Fruit fly (Drosophila melanogaster) whole organism, embryonic: ENCODE data around the gene Cda5.

Experiments
- Awh ChIP-seq: fragments of 200-800 bp; sonication (Bioruptor generic); IDR thresholded peaks from 2 replicates; pipeline ENCODE4, ENCODE4 v1.3.6; 2022; ENCODE audit warnings: missing biosample characterization, missing genetic modification characterization
- CG10321 ChIP-seq: fragments of 200-800 bp; sonication (Bioruptor generic); IDR thresholded peaks from 2 replicates; pipeline ENCODE4 v1.3.6; 2022; ENCODE audit warnings: missing biosample characterization, missing genetic modification characterization
- CG10565 ChIP-seq: fragments of 200-800 bp; sonication (Bioruptor generic); optimal IDR thresholded peaks from 3 replicates; lab custom pipeline; 2016; ENCODE audit warnings: missing biosample characterization, mild to moderate bottlenecking, missing genetic modification characterization
- CG10979 ChIP-seq: fragments of 200-800 bp; sonication (Bioruptor generic); optimal IDR thresholded peaks from 2 replicates; lab custom pipeline; 2018; ENCODE audit warnings: missing biosample characterization, mild to moderate bottlenecking, missing genetic modification characterization, moderate library complexity
- CG11398 ChIP-seq: fragments of 200-800 bp; sonication (Bioruptor generic); optimal IDR thresholded peaks from 2 replicates; lab custom pipeline; 2016; ENCODE audit warnings: missing biosample characterization, missing genetic modification characterization
- CG12769 ChIP-seq: fragments of 200-800 bp; sonication (Bioruptor generic); optimal IDR thresholded peaks from 2 replicates; lab custom pipeline; 2019; ENCODE audit warnings: missing biosample characterization, mild to moderate bottlenecking, missing genetic modification characterization, moderate library complexity
- CG13894 ChIP-seq: fragments of 200-800 bp; sonication (Bioruptor generic); optimal IDR thresholded peaks from 3 replicates; lab custom pipeline; 2018; ENCODE audit warnings: missing biosample characterization, mild to moderate bottlenecking, missing genetic modification characterization, moderate library complexity
- CG15011 ChIP-seq: fragments of 200-800 bp; sonication (Bioruptor generic); optimal IDR thresholded peaks from 3 replicates; lab custom pipeline; 2018; ENCODE audit warnings: missing biosample characterization, mild to moderate bottlenecking, missing genetic modification characterization
- CG15073 ChIP-seq: fragments of 200-800 bp; sonication (Bioruptor generic); optimal IDR thresholded peaks from 2 replicates; lab custom pipeline; 2016; ENCODE audit warnings: missing biosample characterization, missing genetic modification characterization
- CG1529 ChIP-seq: fragments of 200-800 bp; sonication (Bioruptor generic); optimal IDR thresholded peaks from 3 replicates; lab custom pipeline; 2018; ENCODE audit warnings: missing biosample characterization, missing genetic modification characterization
- CG15479 ChIP-seq: fragments of 200-800 bp; sonication (Bioruptor generic); optimal IDR thresholded peaks from 3 replicates; lab custom pipeline; 2019; ENCODE audit warnings: missing biosample characterization, mild to moderate bottlenecking, missing genetic modification characterization, moderate library complexity
- CG17361 ChIP-seq: fragments of 200-800 bp; sonication (Bioruptor generic); IDR thresholded peaks from 3 replicates; pipeline ENCODE4 v1.3.6; 2022; ENCODE audit warnings: missing biosample characterization, missing genetic modification characterization
- CG2678 ChIP-seq: fragments of 200-800 bp; sonication (Bioruptor generic); optimal IDR thresholded peaks from 3 replicates; lab custom pipeline; 2019; ENCODE audit warnings: missing biosample characterization, mild to moderate bottlenecking, missing genetic modification characterization, moderate library complexity
- CG30403 ChIP-seq: fragments of 200-800 bp; sonication (Bioruptor generic); optimal IDR thresholded peaks from 3 replicates; lab custom pipeline; 2016; ENCODE audit warnings: missing biosample characterization, missing genetic modification characterization
- CG3281 ChIP-seq: fragments of 200-800 bp; sonication (Bioruptor generic); optimal IDR thresholded peaks from 3 replicates; lab custom pipeline; 2017; ENCODE audit warnings: missing biosample characterization, mild to moderate bottlenecking, missing genetic modification characterization
- CG34376 ChIP-seq: fragments of 200-800 bp; sonication (Bioruptor generic); optimal IDR thresholded peaks from 2 replicates; lab custom pipeline; 2018; ENCODE audit warnings: missing biosample characterization, mild to moderate bottlenecking, missing genetic modification characterization
- CG6765 ChIP-seq: fragments of 200-800 bp; sonication (Bioruptor generic); optimal IDR thresholded peaks from 3 replicates; lab custom pipeline; 2017; ENCODE audit warnings: missing biosample characterization, mild to moderate bottlenecking, missing genetic modification characterization
- CG7786 ChIP-seq: fragments of 200-800 bp; sonication (Bioruptor generic); optimal IDR thresholded peaks from 2 replicates; lab custom pipeline; 2016; ENCODE audit warnings: missing biosample characterization, missing genetic modification characterization
- CG7928 ChIP-seq: fragments of 200-800 bp; sonication (Bioruptor generic); optimal IDR thresholded peaks from 2 replicates; lab custom pipeline; 2017; ENCODE audit warnings: missing biosample characterization, mild to moderate bottlenecking, missing genetic modification characterization
- CG8290 ChIP-seq, 3 experiments: fragments of 200-800 bp; sonication (Bioruptor generic); optimal IDR thresholded peaks; 2 replicates each; lab custom pipeline; 2016 to 2019; ENCODE audit warnings: missing biosample characterization in 3 of 3, missing genetic modification characterization in 3 of 3, mild to moderate bottlenecking in 2 of 3, moderate library complexity in 1 of 3
- CG9215 ChIP-seq: fragments of 200-800 bp; sonication (Bioruptor generic); IDR thresholded peaks from 2 replicates; pipeline ENCODE4 v1.3.6; 2022; ENCODE audit warnings: missing biosample characterization, missing genetic modification characterization
- CHES-1-like ChIP-seq: fragments of 200-800 bp; sonication (Bioruptor generic); optimal IDR thresholded peaks from 2 replicates; lab custom pipeline; 2016; ENCODE audit warnings: missing biosample characterization, missing genetic modification characterization
- CoRest ChIP-seq: fragments of 200-800 bp; sonication (Bioruptor generic); optimal IDR thresholded peaks from 3 replicates; lab custom pipeline; 2018; ENCODE audit warnings: missing biosample characterization, mild to moderate bottlenecking, missing genetic modification characterization, moderate library complexity
- Dad ChIP-seq: fragments of 200-800 bp; sonication (Bioruptor generic); optimal IDR thresholded peaks from 3 replicates; lab custom pipeline; 2016; ENCODE audit warnings: missing biosample characterization, missing genetic modification characterization
- Dbx ChIP-seq: fragments of 200-800 bp; sonication (Bioruptor generic); IDR thresholded peaks from 3 replicates; pipeline ENCODE4 v1.3.6; 2022; ENCODE audit warnings: missing biosample characterization, missing genetic modification characterization
- Doc2 ChIP-seq: fragments of 200-800 bp; sonication (Bioruptor generic); IDR thresholded peaks from 2 replicates; pipeline ENCODE4 v1.3.6; 2022; ENCODE audit warnings: missing biosample characterization, missing genetic modification characterization
- HLH4C ChIP-seq: fragments of 200-800 bp; sonication (Bioruptor generic); IDR thresholded peaks from 3 replicates; pipeline ENCODE4 v1.3.6; 2022; ENCODE audit warnings: missing biosample characterization, missing genetic modification characterization; ENCODE audit not compliant: partially characterized antibody
- HLHmδ ChIP-seq: fragments of 200-800 bp; sonication (Bioruptor generic); optimal IDR thresholded peaks from 2 replicates; lab custom pipeline; 2018; ENCODE audit warnings: missing biosample characterization, mild to moderate bottlenecking, missing genetic modification characterization, moderate library complexity
- Hey ChIP-seq: fragments of 200-800 bp; sonication (Bioruptor generic); optimal IDR thresholded peaks from 3 replicates; lab custom pipeline; 2018; ENCODE audit warnings: missing biosample characterization, mild to moderate bottlenecking, missing genetic modification characterization
- Hmr ChIP-seq: fragments of 200-800 bp; sonication (Bioruptor generic); optimal IDR thresholded peaks from 3 replicates; lab custom pipeline; 2017; ENCODE audit warnings: mild to moderate bottlenecking, missing biosample characterization, missing genetic modification reagents, missing genetic modification characterization
- NC2α ChIP-seq: fragments of 200-800 bp; sonication (Bioruptor generic); optimal IDR thresholded peaks from 2 replicates; lab custom pipeline; 2016; ENCODE audit warnings: missing biosample characterization, missing genetic modification characterization
- Rfx ChIP-seq: fragments of 200-800 bp; sonication (Bioruptor generic); IDR thresholded peaks from 2 replicates; pipeline ENCODE4 v1.3.6; 2022; ENCODE audit warnings: missing biosample characterization, missing genetic modification characterization
- ab ChIP-seq: fragments of 200-800 bp; sonication (Bioruptor generic); optimal IDR thresholded peaks from 2 replicates; lab custom pipeline; 2016; ENCODE audit warnings: missing biosample characterization, missing genetic modification characterization
- ase ChIP-seq: fragments of 200-800 bp; sonication (Bioruptor generic); IDR thresholded peaks from 3 replicates; pipeline ENCODE4 v1.3.6; 2022; ENCODE audit warnings: missing biosample characterization, missing genetic modification characterization
- chinmo ChIP-seq: fragments of 200-800 bp; sonication (Bioruptor generic); IDR thresholded peaks from 4 replicates; pipeline ENCODE4 v1.3.6; 2022; ENCODE audit warnings: missing biosample characterization, missing genetic modification characterization; ENCODE audit not compliant: partially characterized antibody
- chn ChIP-seq: fragments of 200-800 bp; sonication (Bioruptor generic); optimal IDR thresholded peaks from 2 replicates; lab custom pipeline; 2016; ENCODE audit warnings: missing biosample characterization, missing genetic modification characterization
- cwo ChIP-seq: fragments of 200-800 bp; sonication (Bioruptor generic); optimal IDR thresholded peaks from 3 replicates; lab custom pipeline; 2017; ENCODE audit warnings: missing biosample characterization, missing genetic modification characterization, mild to moderate bottlenecking, moderate library complexity, missing genetic modification reagents
- emc ChIP-seq: fragments of 200-800 bp; sonication (Bioruptor generic); optimal IDR thresholded peaks from 2 replicates; lab custom pipeline; 2016; ENCODE audit warnings: missing biosample characterization, missing genetic modification characterization
- ewg ChIP-seq: fragments of 200-800 bp; sonication (Bioruptor generic); optimal IDR thresholded peaks from 3 replicates; lab custom pipeline; 2017; ENCODE audit warnings: mild to moderate bottlenecking, missing biosample characterization, missing genetic modification reagents, missing genetic modification characterization
- fu2 ChIP-seq: fragments of 200-800 bp; sonication (Bioruptor generic); optimal IDR thresholded peaks from 2 replicates; lab custom pipeline; 2016; ENCODE audit warnings: missing biosample characterization, missing genetic modification characterization
- grn ChIP-seq: fragments of 200-800 bp; sonication (Bioruptor generic); optimal IDR thresholded peaks from 3 replicates; lab custom pipeline; 2017; ENCODE audit warnings: missing biosample characterization, missing genetic modification characterization
- gsb-n ChIP-seq: fragments of 200-800 bp; sonication (Bioruptor generic); optimal IDR thresholded peaks from 3 replicates; lab custom pipeline; 2018; ENCODE audit warnings: missing biosample characterization, mild to moderate bottlenecking, missing genetic modification characterization
- gt ChIP-seq: fragments of 200-800 bp; sonication (Bioruptor generic); IDR thresholded peaks from 2 replicates; pipeline ENCODE4 v1.3.6; 2022; ENCODE audit warnings: missing biosample characterization, missing genetic modification characterization
- ken ChIP-seq: fragments of 200-800 bp; sonication (Bioruptor generic); IDR thresholded peaks from 3 replicates; pipeline ENCODE4 v1.3.6; 2022; ENCODE audit warnings: missing biosample characterization, missing genetic modification characterization
- lmd ChIP-seq: fragments of 200-800 bp; sonication (Bioruptor generic); IDR thresholded peaks from 2 replicates; pipeline ENCODE4 v1.3.6; 2022; ENCODE audit warnings: missing biosample characterization, missing genetic modification characterization
- mld ChIP-seq: fragments of 200-800 bp; sonication (Bioruptor generic); IDR thresholded peaks from 3 replicates; pipeline ENCODE4 v1.3.6; 2022; ENCODE audit warnings: missing biosample characterization, missing genetic modification characterization; ENCODE audit not compliant: partially characterized antibody
- scrt ChIP-seq: fragments of 200-800 bp; sonication (Bioruptor generic); optimal IDR thresholded peaks from 2 replicates; lab custom pipeline; 2018; ENCODE audit warnings: missing biosample characterization, mild to moderate bottlenecking, missing genetic modification characterization, moderate library complexity
- stc ChIP-seq: fragments of 200-800 bp; sonication (Bioruptor generic); IDR thresholded peaks from 2 replicates; pipeline ENCODE4 v1.3.6; 2022; ENCODE audit warnings: missing biosample characterization, missing genetic modification characterization
- sug ChIP-seq: fragments of 200-800 bp; optimal IDR thresholded peaks from 2 replicates; lab custom pipeline; 2019; ENCODE audit warnings: missing biosample characterization, mild to moderate bottlenecking, missing genetic modification characterization, moderate library complexity
- ttk ChIP-seq: fragments of 200-800 bp; sonication (Bioruptor generic); IDR thresholded peaks from 2 replicates; pipeline ENCODE4 v2.1.2; 2022; ENCODE audit warnings: missing biosample characterization, missing genetic modification characterization
- vfl ChIP-seq: fragments of 200-800 bp; sonication (Bioruptor generic); optimal IDR thresholded peaks from 2 replicates; lab custom pipeline; 2016; ENCODE audit warnings: missing biosample characterization, missing genetic modification characterization

The Cda5 gene

dm6 chr2L:85701-86100 is 20.5 kb upstream of the Cda5 start:
- TF ChIP-seq CG2678 (tag; lab: Kevin White, UChicago) (no peak), NC2α (GFP tag; lab: Kevin White, UChicago) (no peak), chinmo (GFP tag; lab: Robert Waterston, UW) (0 out of 4 replicates have a peak, but pooled peaks have one; percentile 10), CG15479 (GFP tag; lab: Kevin White, UChicago) (no peak), CG34376 (GFP tag; lab: Kevin White, UChicago) (peak; percentile 6), ken (GFP tag; lab: Robert Waterston, UW) (no peak), ab (GFP tag; lab: Kevin White, UChicago) (no peak), emc (GFP tag; lab: Kevin White, UChicago) (no peak), Dad (no peak), CG10979 (tag; lab: Kevin White, UChicago) (no peak), HLH4C (GFP tag; lab: Robert Waterston, UW) (no peak), CG12769 (tag; lab: Kevin White, UChicago) (no peak), sug (peak; percentile 76), Rfx (GFP tag; lab: Robert Waterston, UW) (no peak), ase (GFP tag; lab: Robert Waterston, UW) (no peak), gsb-n (tag; lab: Kevin White, UChicago) (no peak), gt (GFP tag; lab: Robert Waterston, UW) (no peak), Hey (tag; lab: Kevin White, UChicago) (no peak), CG15011 (no peak), stc (GFP tag; lab: Robert Waterston, UW) (no peak), vfl (GFP tag; lab: Kevin White, UChicago) (no peak)

dm6 chr2L:85099-85498 is 19.9 kb upstream of the Cda5 start:
- TF ChIP-seq CG10321 (GFP tag; lab: Robert Waterston, UW), result no peak
- TF ChIP-seq cwo (GFP tag; lab: Kevin White, UChicago), result peak; percentile 8
- TF ChIP-seq CG10565 (GFP tag; lab: Kevin White, UChicago), result no peak
- TF ChIP-seq CG12769 (tag; lab: Kevin White, UChicago), result peak; percentile 47
- TF ChIP-seq CG8290 (GFP tag; optimal IDR thresholded peaks at IDR 0.05; lab: Kevin White, UChicago), result no peak
- peak in 1 of 2 experiments; percentile 53 for TF ChIP-seq CG8290 (tag; optimal IDR thresholded peaks at IDR 0.05; lab: Kevin White, UChicago)
- no peak for TF ChIP-seq HLHmδ
- no peak for TF ChIP-seq CG17361
- no peak for TF ChIP-seq CHES-1-like
- no peak for TF ChIP-seq CG7928 (GFP tag; lab: Kevin White, UChicago)
- no peak for TF ChIP-seq fu2 (GFP tag; lab: Kevin White, UChicago)
- no peak for TF ChIP-seq CG1529 (GFP tag; lab: Kevin White, UChicago)
- TF ChIP-seq Dbx (GFP tag; lab: Robert Waterston, UW), result no peak
- TF ChIP-seq mld (GFP tag; lab: Robert Waterston, UW), result no peak
- no peak for TF ChIP-seq grn (GFP tag; lab: Kevin White, UChicago)
- no peak for TF ChIP-seq chn
- peak; percentile 39 for TF ChIP-seq CG6765 (GFP tag; lab: Kevin White, UChicago)
- TF ChIP-seq CG7786 (GFP tag; lab: Kevin White, UChicago), result no peak
- no peak for TF ChIP-seq CG15073 (GFP tag; lab: Kevin White, UChicago)
- no peak for TF ChIP-seq CoRest (tag; lab: Kevin White, UChicago)
- TF ChIP-seq lmd (GFP tag; lab: Robert Waterston, UW), result no peak
- TF ChIP-seq Hmr (GFP tag; lab: Kevin White, UChicago), result peak; percentile 64
- peak; percentile 7 for TF ChIP-seq scrt (GFP tag; lab: Kevin White, UChicago)
- TF ChIP-seq CG11398 (GFP tag; lab: Kevin White, UChicago), result no peak
- TF ChIP-seq CG3281 (GFP tag; lab: Kevin White, UChicago), result peak; percentile 58
- no peak for TF ChIP-seq ewg
- TF ChIP-seq CG9215 (GFP tag; lab: Robert Waterston, UW), result no peak
- TF ChIP-seq CG13894 (tag; lab: Kevin White, UChicago), result peak; percentile 24
- no peak for TF ChIP-seq Doc2 (GFP tag; lab: Robert Waterston, UW)
- no peak for TF ChIP-seq gt (GFP tag; lab: Robert Waterston, UW)
- no peak for TF ChIP-seq ttk (GFP tag; lab: Robert Waterston, UW)
- no peak for TF ChIP-seq CG30403 (GFP tag; lab: Kevin White, UChicago)
- no peak for TF ChIP-seq Awh (GFP tag; lab: Robert Waterston, UW)
